Worm (Caenorhabditis elegans): Measurements from ENCODE around the gene M110.8.

The M110.8 gene

ce11 chrII:8187516-8187915 is 21.9 kb downstream of the M110.8 start:
- TF ChIP-seq W03F9.2 (tag; optimal IDR thresholded peaks at IDR 0.05) (no peak), dao-5 (tag; optimal IDR thresholded peaks at IDR 0.05) (no peak)

ce11 chrII:8185016-8185493 is 24.3 kb downstream of the M110.8 start, which contains the start of the genes mig-5 and cct-1:
Gene mig-5 (minus strand): TSS chrII:8185023.
Gene cct-1 (plus strand): TSS chrII:8185443.
- TF ChIP-seq him-1 (tag; optimal IDR thresholded peaks at IDR 0.05) (peak; percentile 84), dao-5 (tag; optimal IDR thresholded peaks at IDR 0.05) (no peak), W03F9.2 (tag; optimal IDR thresholded peaks at IDR 0.05) (peak; percentile 96)

- TF ChIP-seq dao-5 (tag; optimal IDR thresholded peaks at IDR 0.05) (no peak), him-1 (tag; optimal IDR thresholded peaks at IDR 0.05) (no peak), W03F9.2 (tag; optimal IDR thresholded peaks at IDR 0.05) (no peak)
Measured at ce11 chrII:8181437-8181836, 27.9 kb downstream of the M110.8 start, which contains the start of gene dylt-3. Gene dylt-3 (plus strand): TSS chrII:8181737.

ce11 chrII:8180281-8180680 is 29.1 kb downstream of the M110.8 start, which contains the start of gene T05C12.4:
Gene T05C12.4 (minus strand): TSS chrII:8180381.
- no peak for TF ChIP-seq dao-5 (tag; optimal IDR thresholded peaks at IDR 0.05)
- no peak for TF ChIP-seq him-1 (tag; optimal IDR thresholded peaks at IDR 0.05)
- TF ChIP-seq W03F9.2 (tag; optimal IDR thresholded peaks at IDR 0.05) = no peak

ce11 chrII:8178614-8179013 is 30.8 kb downstream of the M110.8 start:
- TF ChIP-seq W03F9.2 (tag; optimal IDR thresholded peaks at IDR 0.05) (no peak), dao-5 (tag; optimal IDR thresholded peaks at IDR 0.05) (no peak), him-1 (tag; optimal IDR thresholded peaks at IDR 0.05) (no peak)

ce11 chrII:8177095-8177494 is 32.3 kb downstream of the M110.8 start, which contains the start of gene acr-14:
Gene acr-14 (minus strand): TSS chrII:8177195.
- TF ChIP-seq W03F9.2 (tag; optimal IDR thresholded peaks at IDR 0.05) = no peak
- TF ChIP-seq him-1 (tag; optimal IDR thresholded peaks at IDR 0.05) = no peak
- TF ChIP-seq dao-5 (tag; optimal IDR thresholded peaks at IDR 0.05) = no peak

- TF ChIP-seq W03F9.2 (tag; optimal IDR thresholded peaks at IDR 0.05) (no peak), him-1 (tag; optimal IDR thresholded peaks at IDR 0.05) (no peak), dao-5 (tag; optimal IDR thresholded peaks at IDR 0.05) (no peak)
Measured at ce11 chrII:8174148-8174547, 35.2 kb downstream of the M110.8 start.

ce11 chrII:8173449-8173848 is 35.9 kb downstream of the M110.8 start, which contains the start of the genes decr-1.3 and T05C12.1:
Gene decr-1.3 (minus strand): TSS chrII:8173549.
Gene T05C12.1 (plus strand): TSS chrII:8173680.
- TF ChIP-seq him-1 (tag; optimal IDR thresholded peaks at IDR 0.05) = no peak

ce11 chrII:8170374-8170773 is 39.0 kb downstream of the M110.8 start, which contains the start of gene T05C12.11:
Gene T05C12.11 (minus strand): TSS chrII:8170474.
- TF ChIP-seq dao-5 (tag; optimal IDR thresholded peaks at IDR 0.05) (no peak), W03F9.2 (tag; optimal IDR thresholded peaks at IDR 0.05) (no peak), him-1 (tag; optimal IDR thresholded peaks at IDR 0.05) (no peak)

- TF ChIP-seq him-1 (tag; optimal IDR thresholded peaks at IDR 0.05) = no peak
- TF ChIP-seq W03F9.2 (tag; optimal IDR thresholded peaks at IDR 0.05) = no peak
- no peak for TF ChIP-seq dao-5 (tag; optimal IDR thresholded peaks at IDR 0.05)
Measured at ce11 chrII:8169283-8169682, 40.1 kb downstream of the M110.8 start, which contains the start of gene T05C12.15. Gene T05C12.15 (plus strand): TSS chrII:8169583.

ce11 chrII:8162120-8162648 is 47.2 kb downstream of the M110.8 start, which contains the start of the genes emb-27 and rrf-3:
Gene emb-27 (minus strand): TSS chrII:8162170.
Gene rrf-3 (plus strand): TSS chrII:8162465.
- TF ChIP-seq W03F9.2 (tag; optimal IDR thresholded peaks at IDR 0.05) (no peak), dao-5 (tag; optimal IDR thresholded peaks at IDR 0.05) (no peak), him-1 (tag; optimal IDR thresholded peaks at IDR 0.05) (no peak)

- TF ChIP-seq dao-5 (tag; optimal IDR thresholded peaks at IDR 0.05) = no peak
- no peak for TF ChIP-seq him-1 (tag; optimal IDR thresholded peaks at IDR 0.05)
- no peak for TF ChIP-seq W03F9.2 (tag; optimal IDR thresholded peaks at IDR 0.05)
Measured at ce11 chrII:8160916-8161315, 48.5 kb downstream of the M110.8 start.

ce11 chrII:8157991-8158390 is 51.4 kb downstream of the M110.8 start, which contains the start of gene pch-2:
Gene pch-2 (plus strand): TSS chrII:8158349.
- TF ChIP-seq W03F9.2 (tag; optimal IDR thresholded peaks at IDR 0.05) = no peak
- no peak for TF ChIP-seq him-1 (tag; optimal IDR thresholded peaks at IDR 0.05)
- no peak for TF ChIP-seq dao-5 (tag; optimal IDR thresholded peaks at IDR 0.05)
